Fruit fly (Drosophila melanogaster): Measurements from ENCODE around the gene Cdc23.

DNA sequence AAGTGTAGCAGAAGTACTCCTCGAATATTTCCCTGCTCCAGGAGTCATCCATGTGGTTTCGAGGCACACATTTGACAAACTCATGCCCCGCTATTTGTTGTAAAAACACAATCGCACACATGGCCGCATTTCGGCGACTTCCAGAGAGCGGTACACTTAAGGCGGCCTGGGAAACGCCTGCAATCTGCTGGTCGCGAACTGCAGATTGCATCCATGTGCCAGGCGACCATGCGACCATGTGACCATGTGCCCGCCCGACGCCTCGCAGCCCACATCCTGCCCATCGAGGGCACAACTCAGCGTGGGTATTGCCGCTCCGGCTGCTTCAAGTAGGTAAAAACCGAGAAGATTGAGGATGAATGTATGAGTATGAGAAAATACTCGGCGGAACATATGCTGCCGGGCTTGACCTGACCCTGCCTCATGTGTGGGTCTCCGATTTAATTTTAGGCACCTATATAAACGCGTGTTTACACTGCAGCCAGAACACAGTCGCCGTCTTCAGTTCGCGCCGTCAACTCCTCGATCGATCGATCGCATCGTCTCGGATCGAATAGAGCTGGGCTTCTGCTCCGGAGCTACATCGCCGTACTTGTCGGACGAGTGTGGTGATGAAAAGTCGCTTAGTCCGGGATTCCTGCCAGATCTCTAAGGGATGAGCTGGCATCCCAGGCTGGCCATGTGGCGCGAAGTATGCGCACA, 27.1 kb downstream of the Cdc23 start:
- TF ChIP-seq CG8478 (optimal IDR thresholded peaks at IDR 0.05) (no peak), EcR (GFP tag; optimal IDR thresholded peaks at IDR 0.05) (no peak), psq (optimal IDR thresholded peaks at IDR 0.05) (no peak), pan (optimal IDR thresholded peaks at IDR 0.05) (no peak), usp (GFP tag; optimal IDR thresholded peaks at IDR 0.05) (no peak), Dll (optimal IDR thresholded peaks at IDR 0.05) (no peak)
